Fruit fly (Drosophila melanogaster): ENCODE data around the gene LIMK1.

The LIMK1 gene

dm6 chrX:12567663-12568062, 24.3 kb downstream of the LIMK1 start:
- TF ChIP-seq CG12768 (GFP tag; optimal IDR thresholded peaks at IDR 0.05), result peak; percentile 71
- peak; percentile 60 for TF ChIP-seq Clk (GFP tag; optimal IDR thresholded peaks at IDR 0.05)
- peak; percentile 48 for TF ChIP-seq tj (GFP tag; optimal IDR thresholded peaks at IDR 0.05)
- TF ChIP-seq CG14711 (tag; optimal IDR thresholded peaks at IDR 0.05), result peak; percentile 88
- no peak for TF ChIP-seq cnc (optimal IDR thresholded peaks at IDR 0.05)
- peak; percentile 64 for TF ChIP-seq ovo (GFP tag; optimal IDR thresholded peaks at IDR 0.05)
- peak; percentile 82 for TF ChIP-seq CG7045 (GFP tag; optimal IDR thresholded peaks at IDR 0.05)
- peak; percentile 57 for TF ChIP-seq pad (GFP tag; optimal IDR thresholded peaks at IDR 0.05)
- TF ChIP-seq kay (GFP tag; ENCODE audit: borderline replicate concordance), result no peak
- TF ChIP-seq cic (GFP tag; optimal IDR thresholded peaks at IDR 0.05), result no peak
- TF ChIP-seq toe (GFP tag; optimal IDR thresholded peaks at IDR 0.05), result peak; percentile 11
- peak; percentile 92 for TF ChIP-seq CG7101 (tag; optimal IDR thresholded peaks at IDR 0.05)
- peak; percentile 14 for TF ChIP-seq Mnt (GFP tag; optimal IDR thresholded peaks at IDR 0.05)
- TF ChIP-seq Hr96 (GFP tag; optimal IDR thresholded peaks at IDR 0.05), result peak; percentile 43
- peak; percentile 69 for TF ChIP-seq CG11617 (GFP tag; optimal IDR thresholded peaks at IDR 0.05)
- TF ChIP-seq bab1 (GFP tag; optimal IDR thresholded peaks at IDR 0.05), result no peak
- peak; percentile 28 for TF ChIP-seq Crg-1 (GFP tag; optimal IDR thresholded peaks at IDR 0.05)
- TF ChIP-seq CG1620 (GFP tag; optimal IDR thresholded peaks at IDR 0.05), result no peak
- peak; percentile 87 for TF ChIP-seq CG33017 (tag; optimal IDR thresholded peaks at IDR 0.05)
- TF ChIP-seq CG5204 (GFP tag; optimal IDR thresholded peaks at IDR 0.05), result no peak

- no peak for TF ChIP-seq cic (GFP tag; optimal IDR thresholded peaks at IDR 0.05)
- TF ChIP-seq CG33017 (tag; optimal IDR thresholded peaks at IDR 0.05), result no peak
- no peak for TF ChIP-seq CG12768 (GFP tag; optimal IDR thresholded peaks at IDR 0.05)
- no peak for TF ChIP-seq CG7045 (GFP tag; optimal IDR thresholded peaks at IDR 0.05)
- TF ChIP-seq ovo (GFP tag; optimal IDR thresholded peaks at IDR 0.05), result no peak
- no peak for TF ChIP-seq CG14711 (tag; optimal IDR thresholded peaks at IDR 0.05)
- TF ChIP-seq CG1620 (GFP tag; optimal IDR thresholded peaks at IDR 0.05), result no peak
- no peak for TF ChIP-seq Hr96 (GFP tag; optimal IDR thresholded peaks at IDR 0.05)
- no peak for TF ChIP-seq pad (GFP tag; optimal IDR thresholded peaks at IDR 0.05)
- no peak for TF ChIP-seq bab1 (GFP tag; optimal IDR thresholded peaks at IDR 0.05)
- TF ChIP-seq cnc (optimal IDR thresholded peaks at IDR 0.05), result no peak
- TF ChIP-seq CG11617 (GFP tag; optimal IDR thresholded peaks at IDR 0.05), result no peak
- no peak for TF ChIP-seq tj (GFP tag; optimal IDR thresholded peaks at IDR 0.05)
- no peak for TF ChIP-seq Crg-1 (GFP tag; optimal IDR thresholded peaks at IDR 0.05)
Measured at dm6 chrX:12552824-12553223, 39.2 kb downstream of the LIMK1 start, which contains the start of gene Cpr11B. Gene Cpr11B (plus strand): TSS chrX:12553124.

dm6 chrX:12547657-12548056, 44.3 kb downstream of the LIMK1 start:
- TF ChIP-seq ovo (GFP tag; optimal IDR thresholded peaks at IDR 0.05) (no peak), CG7045 (GFP tag; optimal IDR thresholded peaks at IDR 0.05) (peak; percentile 34), tj (GFP tag; optimal IDR thresholded peaks at IDR 0.05) (no peak), Mnt (GFP tag; optimal IDR thresholded peaks at IDR 0.05) (peak; percentile 5), CG14711 (tag; optimal IDR thresholded peaks at IDR 0.05) (no peak), pad (GFP tag; optimal IDR thresholded peaks at IDR 0.05) (no peak), CG12768 (GFP tag; optimal IDR thresholded peaks at IDR 0.05) (no peak), Hr96 (GFP tag; optimal IDR thresholded peaks at IDR 0.05) (peak; percentile 50), kay (GFP tag; ENCODE audit: borderline replicate concordance) (peak; percentile 44), CG11617 (GFP tag; optimal IDR thresholded peaks at IDR 0.05) (no peak), cnc (optimal IDR thresholded peaks at IDR 0.05) (no peak), CG5204 (GFP tag; optimal IDR thresholded peaks at IDR 0.05) (peak; percentile 8), bab1 (GFP tag; optimal IDR thresholded peaks at IDR 0.05) (no peak), CG7101 (tag; optimal IDR thresholded peaks at IDR 0.05) (peak; percentile 44), Crg-1 (GFP tag; optimal IDR thresholded peaks at IDR 0.05) (no peak)

dm6 chrX:12546857-12547606, 45.0 kb downstream of the LIMK1 start:
- no peak for TF ChIP-seq CG12768 (GFP tag; optimal IDR thresholded peaks at IDR 0.05)
- TF ChIP-seq CG7101 (tag; optimal IDR thresholded peaks at IDR 0.05), result no peak
- no peak for TF ChIP-seq tj (GFP tag; optimal IDR thresholded peaks at IDR 0.05)
- TF ChIP-seq Crg-1 (GFP tag; optimal IDR thresholded peaks at IDR 0.05), result no peak
- no peak for TF ChIP-seq CG11617 (GFP tag; optimal IDR thresholded peaks at IDR 0.05)
- TF ChIP-seq Hr96 (GFP tag; optimal IDR thresholded peaks at IDR 0.05), result no peak
- TF ChIP-seq pad (GFP tag; optimal IDR thresholded peaks at IDR 0.05), result no peak
- no peak for TF ChIP-seq cic (GFP tag; optimal IDR thresholded peaks at IDR 0.05)
- no peak for TF ChIP-seq Clk (GFP tag; optimal IDR thresholded peaks at IDR 0.05)
- TF ChIP-seq Mnt (GFP tag; optimal IDR thresholded peaks at IDR 0.05), result no peak
- TF ChIP-seq toe (GFP tag; optimal IDR thresholded peaks at IDR 0.05), result no peak
- no peak for TF ChIP-seq CG14711 (tag; optimal IDR thresholded peaks at IDR 0.05)
- TF ChIP-seq CG1620 (GFP tag; optimal IDR thresholded peaks at IDR 0.05), result no peak
- TF ChIP-seq ovo (GFP tag; optimal IDR thresholded peaks at IDR 0.05), result no peak
- TF ChIP-seq CG7045 (GFP tag; optimal IDR thresholded peaks at IDR 0.05), result no peak
- TF ChIP-seq bab1 (GFP tag; optimal IDR thresholded peaks at IDR 0.05), result no peak
- no peak for TF ChIP-seq CG5204 (GFP tag; optimal IDR thresholded peaks at IDR 0.05)

- no peak for TF ChIP-seq cnc (optimal IDR thresholded peaks at IDR 0.05)
Measured at dm6 chrX:12546119-12546518, 45.9 kb downstream of the LIMK1 start.

- no peak for TF ChIP-seq bab1 (GFP tag; optimal IDR thresholded peaks at IDR 0.05)
- no peak for TF ChIP-seq ovo (GFP tag; optimal IDR thresholded peaks at IDR 0.05)
- TF ChIP-seq CG14711 (tag; optimal IDR thresholded peaks at IDR 0.05), result no peak
- no peak for TF ChIP-seq CG7045 (GFP tag; optimal IDR thresholded peaks at IDR 0.05)
- TF ChIP-seq kay (GFP tag; ENCODE audit: borderline replicate concordance), result no peak
- no peak for TF ChIP-seq pad (GFP tag; optimal IDR thresholded peaks at IDR 0.05)
- TF ChIP-seq Hr96 (GFP tag; optimal IDR thresholded peaks at IDR 0.05), result no peak
- no peak for TF ChIP-seq toe (GFP tag; optimal IDR thresholded peaks at IDR 0.05)
Measured at dm6 chrX:12540770-12541169, 51.2 kb downstream of the LIMK1 start.
